Fruit fly (Drosophila melanogaster): ENCODE measurements around the gene CG9628.

CG9628 gene

DNA sequence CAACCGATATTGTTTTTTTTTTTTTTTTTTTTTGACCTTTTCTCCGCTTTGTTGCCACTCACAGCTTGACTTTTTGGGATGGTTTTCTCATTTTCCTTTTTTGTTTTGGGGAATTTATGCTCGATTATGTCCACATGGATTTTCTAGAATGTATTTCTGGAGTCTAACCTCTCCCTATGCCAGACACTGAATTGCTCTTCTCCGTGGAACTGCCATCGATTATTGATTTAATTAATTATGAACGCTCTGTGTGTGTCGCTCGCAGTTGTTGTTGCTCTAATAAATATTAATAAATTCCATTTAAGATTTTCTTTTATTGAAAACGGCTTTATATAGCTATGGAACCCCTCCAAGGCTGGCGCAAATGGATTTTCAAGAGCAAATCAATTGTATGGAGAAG, 33.1 kb downstream of the CG9628 start:
- no peak for TF ChIP-seq CG8478 (optimal IDR thresholded peaks at IDR 0.05)
- TF ChIP-seq psq (optimal IDR thresholded peaks at IDR 0.05), result no peak
- TF ChIP-seq EcR (GFP tag; optimal IDR thresholded peaks at IDR 0.05), result no peak
- no peak for TF ChIP-seq pan (optimal IDR thresholded peaks at IDR 0.05)
- no peak for TF ChIP-seq Dll (optimal IDR thresholded peaks at IDR 0.05)

DNA sequence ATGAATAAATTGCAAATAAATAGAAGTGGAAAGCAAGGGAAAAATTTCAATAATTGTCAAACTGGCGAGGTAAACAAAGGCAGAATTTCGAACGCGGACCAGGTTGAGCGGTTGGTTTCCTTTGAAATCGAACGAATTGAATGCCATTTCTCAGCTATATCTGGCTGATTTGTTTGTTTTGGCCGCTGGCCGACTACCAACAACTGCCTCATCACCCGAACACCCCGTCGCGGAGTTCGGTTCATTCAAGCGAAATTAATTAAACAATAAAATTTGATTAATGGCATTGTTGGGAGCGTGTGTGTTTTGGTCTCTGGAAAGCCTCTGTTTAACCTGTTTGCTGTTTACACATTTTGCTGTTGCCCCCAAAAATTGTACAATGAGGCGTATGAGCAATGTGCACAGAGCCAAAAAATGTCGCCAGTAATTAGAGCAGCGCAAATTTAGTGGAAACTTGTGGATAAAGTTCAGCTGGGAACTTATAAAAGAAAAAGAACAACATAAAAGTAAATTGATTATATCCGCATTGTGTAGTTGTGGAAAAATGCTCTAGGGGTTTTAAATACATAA, 35.0 kb downstream of the CG9628 start:
- TF ChIP-seq Dll (optimal IDR thresholded peaks at IDR 0.05) (no peak), psq (optimal IDR thresholded peaks at IDR 0.05) (no peak), pan (optimal IDR thresholded peaks at IDR 0.05) (no peak), EcR (GFP tag; optimal IDR thresholded peaks at IDR 0.05) (no peak), CG8478 (optimal IDR thresholded peaks at IDR 0.05) (no peak), usp (GFP tag; optimal IDR thresholded peaks at IDR 0.05) (no peak)

DNA sequence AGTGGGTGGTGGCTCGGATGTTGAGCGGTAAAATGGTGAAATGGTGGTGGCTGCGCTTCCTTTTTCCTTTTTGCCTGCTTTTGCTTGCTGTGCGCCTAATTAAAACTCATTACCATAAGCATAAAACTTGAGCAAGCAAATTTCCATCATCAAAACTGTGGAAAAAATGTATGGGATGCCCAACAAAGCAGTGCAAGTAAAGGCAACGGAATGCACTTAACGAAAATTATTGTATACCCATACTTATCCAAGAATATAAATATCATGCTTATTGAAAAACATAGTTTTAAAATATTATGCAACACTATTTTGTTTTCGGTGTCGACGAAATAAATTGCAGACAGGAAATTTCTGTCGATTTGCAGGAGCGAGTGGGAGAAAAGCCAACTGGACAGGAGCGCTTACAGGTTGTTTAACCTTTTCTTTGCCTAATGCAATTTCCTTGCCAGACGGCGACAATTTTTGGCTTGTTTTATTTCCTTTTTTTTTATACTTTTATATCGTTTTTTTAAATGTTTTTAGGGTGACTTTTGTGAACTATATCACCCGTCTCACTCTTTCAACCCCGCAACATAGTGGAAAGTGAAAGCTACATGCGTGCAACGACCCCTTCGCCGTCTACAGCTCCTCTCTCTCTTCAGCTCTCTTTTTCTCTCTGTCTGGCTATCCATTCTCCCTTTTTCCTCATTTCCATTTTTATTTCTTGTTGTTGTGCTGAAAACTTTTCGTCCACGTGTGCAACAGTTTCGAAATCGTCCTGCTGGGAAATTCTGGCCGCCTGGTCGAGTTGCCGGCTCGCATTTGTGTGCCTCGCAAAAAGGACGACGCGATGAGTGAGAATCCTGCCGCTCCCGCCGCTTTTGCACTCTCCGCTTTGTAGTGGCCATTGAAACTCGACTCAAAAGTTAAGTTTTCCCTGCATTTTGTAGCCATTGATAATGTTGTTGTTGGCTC, 37.6 kb downstream of the CG9628 start:
- TF ChIP-seq EcR (GFP tag; optimal IDR thresholded peaks at IDR 0.05) (peak in 1 of 2 experiments; percentile 6), Dll (optimal IDR thresholded peaks at IDR 0.05) (no peak)

DNA sequence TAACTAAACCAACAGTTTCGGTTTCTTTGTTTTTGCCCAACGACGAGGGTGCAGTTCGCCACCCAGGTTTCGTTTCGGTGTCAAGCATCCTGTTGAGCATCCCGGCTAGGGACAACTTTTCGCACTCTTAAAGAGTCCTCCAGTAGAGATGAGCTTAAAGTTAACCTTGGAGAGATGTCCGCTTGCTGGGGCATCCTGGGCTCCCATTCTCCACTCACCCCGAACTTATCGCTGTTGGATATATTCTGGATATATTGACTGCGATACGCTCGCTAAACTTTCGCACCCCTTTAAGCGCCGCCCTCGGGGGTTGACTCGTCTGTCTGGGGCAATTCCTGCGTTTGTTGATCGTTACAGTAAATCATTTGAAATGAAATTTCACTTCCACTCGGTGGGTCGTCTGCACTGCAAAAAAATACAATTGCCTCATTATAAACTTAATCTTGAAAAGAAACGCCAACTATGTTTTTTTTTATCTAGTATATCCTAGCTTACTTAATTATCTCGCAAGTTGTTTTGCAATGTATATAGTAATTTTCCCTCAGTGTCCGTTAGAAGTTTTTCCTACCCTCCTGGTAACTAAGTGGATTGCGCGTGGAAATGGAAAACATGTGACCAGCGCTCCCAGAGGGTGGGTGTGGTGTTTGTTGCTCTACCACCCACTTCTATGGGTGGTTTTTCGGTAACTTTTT, 39.1 kb downstream of the CG9628 start:
- TF ChIP-seq CG8478 (optimal IDR thresholded peaks at IDR 0.05) (no peak), pan (optimal IDR thresholded peaks at IDR 0.05) (no peak), Dll (optimal IDR thresholded peaks at IDR 0.05) (no peak), usp (GFP tag; optimal IDR thresholded peaks at IDR 0.05) (no peak), EcR (GFP tag; optimal IDR thresholded peaks at IDR 0.05) (no peak), psq (optimal IDR thresholded peaks at IDR 0.05) (no peak)

DNA sequence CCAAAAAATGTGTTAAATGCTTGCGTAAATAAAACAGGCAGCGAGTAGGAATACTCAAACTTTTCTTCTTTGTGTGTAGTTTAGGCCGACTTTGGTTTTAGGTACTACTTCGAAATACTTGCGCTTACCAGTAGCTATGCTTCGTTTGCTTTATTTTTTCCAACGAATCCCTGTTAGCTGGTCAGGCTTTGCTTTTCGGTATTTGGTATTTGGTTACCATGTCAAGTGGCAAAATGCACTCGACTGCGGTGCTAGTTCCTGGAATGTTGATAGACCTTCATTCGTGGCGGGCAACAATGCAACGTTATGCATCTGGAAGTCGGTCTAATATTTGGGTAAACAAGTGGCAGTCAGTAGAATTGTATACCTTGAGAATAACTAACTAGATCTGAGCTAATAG, 41.2 kb downstream of the CG9628 start:
- TF ChIP-seq psq (optimal IDR thresholded peaks at IDR 0.05) (no peak), CG8478 (optimal IDR thresholded peaks at IDR 0.05) (no peak), pan (optimal IDR thresholded peaks at IDR 0.05) (no peak), EcR (GFP tag; optimal IDR thresholded peaks at IDR 0.05) (no peak), Dll (optimal IDR thresholded peaks at IDR 0.05) (no peak), usp (GFP tag; optimal IDR thresholded peaks at IDR 0.05) (no peak)

DNA sequence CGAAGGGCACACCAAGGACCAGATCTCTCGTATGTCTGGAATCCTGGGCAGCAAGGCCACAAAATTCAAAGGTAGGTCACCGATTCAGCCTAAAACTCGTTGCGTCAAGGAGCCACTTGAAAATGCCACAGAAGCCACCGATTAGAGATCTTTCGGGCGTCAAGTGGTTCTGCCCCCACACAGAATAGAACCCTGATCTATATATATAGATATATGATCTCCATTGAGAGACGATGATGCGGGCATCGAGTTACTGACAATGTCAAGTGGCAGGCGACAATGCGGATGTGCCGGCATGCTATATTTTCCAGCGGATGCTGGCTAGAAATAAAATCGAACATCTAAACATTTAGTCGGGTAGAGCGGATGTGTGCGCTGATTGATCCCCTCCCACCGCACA, 41.8 kb downstream of the CG9628 start:
- TF ChIP-seq Dll (optimal IDR thresholded peaks at IDR 0.05) (no peak), usp (GFP tag; optimal IDR thresholded peaks at IDR 0.05) (no peak), EcR (GFP tag; optimal IDR thresholded peaks at IDR 0.05) (no peak), CG8478 (optimal IDR thresholded peaks at IDR 0.05) (no peak), pan (optimal IDR thresholded peaks at IDR 0.05) (no peak), psq (optimal IDR thresholded peaks at IDR 0.05) (no peak)

DNA sequence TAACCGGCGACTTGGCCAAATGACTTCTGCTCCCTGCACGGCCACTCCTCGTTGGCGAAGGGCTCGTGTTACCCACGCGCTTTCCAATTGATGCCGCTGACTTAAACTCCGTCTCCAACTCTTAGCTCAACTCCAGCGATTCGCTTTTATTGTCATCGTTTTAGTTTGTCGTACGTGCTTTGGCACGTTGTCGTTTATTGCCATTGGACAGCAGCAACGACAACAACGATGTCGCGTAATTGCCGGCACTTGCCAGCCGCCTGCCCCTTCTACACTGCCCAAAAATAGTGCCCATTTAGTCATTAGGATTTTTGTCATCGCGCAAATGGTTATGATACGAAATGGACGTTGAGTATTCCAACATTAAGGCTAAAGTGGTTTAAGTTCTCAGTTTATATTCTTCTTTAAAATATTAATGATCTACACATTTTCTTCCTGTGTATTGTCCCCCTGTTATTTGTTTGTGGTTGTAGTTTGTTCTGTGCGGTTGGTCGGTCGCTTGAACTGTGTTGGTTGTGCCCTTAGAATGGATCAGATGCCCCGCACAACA, 43.3 kb downstream of the CG9628 start:
- TF ChIP-seq Dll (optimal IDR thresholded peaks at IDR 0.05) (no peak), psq (optimal IDR thresholded peaks at IDR 0.05) (no peak), usp (GFP tag; optimal IDR thresholded peaks at IDR 0.05) (no peak), EcR (GFP tag; optimal IDR thresholded peaks at IDR 0.05) (no peak), pan (optimal IDR thresholded peaks at IDR 0.05) (no peak), CG8478 (optimal IDR thresholded peaks at IDR 0.05) (no peak)

DNA sequence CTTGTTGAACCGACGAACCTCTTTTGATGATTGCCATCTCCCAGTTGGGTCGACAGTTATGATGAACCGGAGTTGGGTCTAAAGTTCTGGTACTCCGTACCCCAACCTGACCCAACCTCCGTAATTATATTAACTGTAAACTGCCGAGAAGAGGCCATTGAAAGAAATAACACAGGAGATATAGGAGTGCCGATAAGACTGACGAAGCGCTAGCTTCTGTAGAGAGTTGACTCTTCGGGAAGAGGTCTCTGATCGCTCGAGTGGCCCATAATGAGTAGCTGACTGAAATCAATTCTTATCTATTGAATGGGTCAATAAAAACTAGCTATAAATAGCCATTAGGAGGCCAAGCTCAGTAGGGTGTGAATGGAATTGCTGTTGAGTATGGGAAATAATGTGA, 46.0 kb downstream of the CG9628 start:
- no peak for TF ChIP-seq CG8478 (optimal IDR thresholded peaks at IDR 0.05)
- TF ChIP-seq psq (optimal IDR thresholded peaks at IDR 0.05), result no peak
- no peak for TF ChIP-seq pan (optimal IDR thresholded peaks at IDR 0.05)
- TF ChIP-seq EcR (GFP tag; optimal IDR thresholded peaks at IDR 0.05), result no peak
- TF ChIP-seq usp (GFP tag; optimal IDR thresholded peaks at IDR 0.05), result no peak
- no peak for TF ChIP-seq Dll (optimal IDR thresholded peaks at IDR 0.05)

DNA sequence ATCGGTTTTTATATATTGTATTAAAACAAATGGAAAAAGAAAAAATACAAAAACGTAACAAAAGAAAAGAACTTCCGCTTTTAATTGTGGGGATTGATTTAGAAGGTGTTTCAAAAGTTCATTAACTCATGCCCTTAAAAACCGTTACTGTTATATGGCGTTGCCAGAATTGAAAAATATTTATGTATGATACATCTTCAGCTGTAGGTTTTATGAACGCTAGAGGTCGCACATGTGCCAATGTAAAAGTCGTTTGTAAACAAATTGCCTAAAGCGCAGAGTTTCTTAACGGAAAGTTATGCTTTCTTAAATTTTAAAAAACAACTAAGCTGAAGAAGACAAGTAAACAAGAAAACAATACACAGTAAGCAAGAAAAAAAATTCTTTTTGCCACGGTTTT, 49.0 kb downstream of the CG9628 start:
- TF ChIP-seq Dll (optimal IDR thresholded peaks at IDR 0.05) (no peak), EcR (GFP tag; optimal IDR thresholded peaks at IDR 0.05) (peak in 1 of 2 experiments; percentile 13)

DNA sequence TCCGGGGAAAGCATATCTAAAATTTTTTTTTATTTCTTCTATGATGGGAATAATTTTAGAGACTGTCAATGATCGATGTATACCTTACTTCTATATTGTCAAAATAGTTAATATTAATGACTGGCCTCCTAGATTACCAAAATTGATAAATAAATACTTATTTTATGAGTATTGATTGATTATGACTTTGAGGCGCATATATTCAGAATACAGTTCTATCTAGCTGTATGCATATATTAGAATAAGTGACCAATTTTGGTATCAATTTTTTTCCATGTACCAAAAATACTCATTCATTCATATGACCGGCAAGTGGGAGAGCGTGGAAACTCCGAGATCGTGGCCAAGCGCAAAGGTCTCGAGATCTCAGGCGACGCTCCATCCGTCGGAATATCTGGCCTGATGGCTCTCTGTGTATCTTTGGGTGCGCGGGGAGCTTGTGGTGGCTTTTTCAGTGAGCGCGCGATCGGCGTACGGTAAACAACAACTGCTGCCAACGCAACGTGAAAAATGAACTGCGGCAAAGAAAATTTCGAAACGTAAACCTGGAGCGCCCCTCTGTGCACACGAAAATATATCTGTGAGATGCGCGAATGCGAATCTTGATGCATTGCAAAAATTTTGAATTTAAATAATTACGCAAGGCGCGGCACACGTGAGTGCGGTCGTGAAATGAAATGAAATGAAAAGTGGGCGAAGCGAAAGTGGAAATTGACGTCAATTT, 50.0 kb downstream of the CG9628 start, which contains the start of the genes CG43121 and ome:
Gene CG43121, minus strand, starts transcription at position 51 of the 724 bp plus-strand sequence.
Gene ome, plus strand, starts transcription at position 453 of the 724 bp plus-strand sequence.
- TF ChIP-seq usp (GFP tag; optimal IDR thresholded peaks at IDR 0.05) (no peak), psq (optimal IDR thresholded peaks at IDR 0.05) (no peak), CG8478 (optimal IDR thresholded peaks at IDR 0.05) (no peak), pan (optimal IDR thresholded peaks at IDR 0.05) (no peak), Dll (optimal IDR thresholded peaks at IDR 0.05) (no peak), EcR (GFP tag; optimal IDR thresholded peaks at IDR 0.05) (no peak)

DNA sequence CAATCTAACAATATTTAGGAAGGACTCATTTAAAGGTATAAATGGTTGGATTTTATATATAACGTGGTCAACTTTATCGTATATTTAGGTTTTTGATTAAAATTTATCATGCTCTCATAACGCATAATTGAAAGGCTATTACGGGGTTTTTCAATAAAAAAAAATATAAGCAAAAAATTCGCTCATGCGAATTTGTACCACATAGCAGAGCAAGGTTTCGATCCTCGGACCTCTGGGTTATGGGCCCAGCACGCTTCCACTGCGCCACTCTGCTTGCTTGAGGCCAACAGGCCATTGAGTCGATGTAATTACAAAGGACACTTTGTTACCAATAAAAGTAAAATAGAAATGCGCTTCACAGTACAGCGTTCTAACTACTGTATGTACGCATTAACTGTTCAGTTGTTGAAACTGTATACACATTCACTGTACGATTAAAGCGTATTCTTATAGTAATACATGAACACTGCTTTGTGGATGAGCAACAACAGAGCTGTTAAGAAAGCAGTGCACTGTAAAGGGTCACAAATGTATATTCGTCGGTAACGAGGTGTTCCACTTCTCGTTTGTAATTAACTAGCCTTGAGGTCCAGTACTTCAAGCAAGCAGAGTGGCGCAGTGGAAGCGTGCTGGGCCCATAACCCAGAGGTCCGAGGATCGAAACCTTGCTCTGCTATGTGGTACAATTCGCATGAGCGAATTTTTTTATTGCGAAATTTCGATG, 51.3 kb downstream of the CG9628 start:
- TF ChIP-seq EcR (GFP tag; optimal IDR thresholded peaks at IDR 0.05) (no peak), CG8478 (optimal IDR thresholded peaks at IDR 0.05) (no peak), usp (GFP tag; optimal IDR thresholded peaks at IDR 0.05) (no peak), pan (optimal IDR thresholded peaks at IDR 0.05) (no peak), Dll (optimal IDR thresholded peaks at IDR 0.05) (no peak), psq (optimal IDR thresholded peaks at IDR 0.05) (no peak)
